ENCODE assay signal across 4 fruit fly cellular contexts in the genomic region with DNA sequence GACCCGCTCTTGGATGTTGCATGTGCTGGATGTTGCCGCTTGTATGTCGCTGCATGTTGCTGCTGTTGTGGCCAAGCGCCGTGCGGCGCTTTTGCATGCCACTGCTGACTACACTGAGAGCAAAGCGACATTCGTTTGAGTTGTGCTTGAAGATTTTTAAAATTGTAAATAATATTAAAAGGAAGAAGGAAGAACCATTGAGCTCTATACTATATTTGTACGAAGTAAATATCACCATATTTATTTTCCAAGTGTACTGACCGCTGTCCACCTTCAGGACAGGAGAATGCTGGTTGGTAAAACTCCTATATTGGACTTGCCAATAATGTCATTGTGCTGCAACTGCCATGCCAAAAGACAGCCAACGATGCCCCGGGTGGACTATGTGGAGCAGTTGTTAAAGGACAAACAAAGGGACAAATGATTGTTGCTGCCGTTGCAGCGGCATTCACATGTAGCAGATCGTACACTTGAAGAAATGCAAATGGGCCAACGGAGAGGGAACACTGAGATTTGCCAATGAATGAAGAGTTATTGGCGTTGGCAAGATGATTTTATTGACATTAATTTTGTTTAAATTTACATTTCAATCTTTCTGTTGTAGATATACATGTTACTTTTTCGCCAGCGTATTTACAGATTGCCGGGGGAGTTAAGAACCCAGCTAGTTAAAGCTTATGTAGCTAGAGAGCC.
TF ChIP-seq lines count a peak whose summit lies in the region.

No protein-coding gene starts in this region.

- no peak for TF ChIP-seq CTCF in whole organism, embryonic (GFP tag; optimal IDR thresholded peaks at IDR 0.05; lab: Kevin White, UChicago)

TF ChIP-seq in whole organism, embryonic, 481 proteins besides CTCF, POLR2A, EP300 and RAD21:
- TF ChIP-seq CG7357 (GFP tag; IDR thresholded peaks at IDR 0.05; lab: Robert Waterston, UW) (no peak), cato (GFP tag; optimal IDR thresholded peaks at IDR 0.05; lab: Kevin White, UChicago; ENCODE audit: borderline replicate concordance) (no peak), CG32767 (GFP tag; IDR thresholded peaks at IDR 0.05; lab: Robert Waterston, UW) (0 out of 2 replicates have a peak, but pooled peaks have one; percentile 13), Drgx (GFP tag; IDR thresholded peaks at IDR 0.05; lab: Robert Waterston, UW) (peak; percentile 76)

TF ChIP-seq in whole organism, prepupa, 60 proteins besides CTCF, POLR2A, EP300 and RAD21 (continues in another document):
- no peak for TF ChIP-seq fkh (GFP tag; optimal IDR thresholded peaks at IDR 0.05; lab: Kevin White, UChicago)
- peak; percentile 80 for TF ChIP-seq Eip78C (GFP tag; lab: Kevin White, UChicago)
- TF ChIP-seq Ets96B (tag; optimal IDR thresholded peaks at IDR 0.05; lab: Kevin White, UChicago): peak; percentile 72
- TF ChIP-seq dsx (GFP tag; optimal IDR thresholded peaks at IDR 0.05; lab: Kevin White, UChicago; ENCODE audit: poor library complexity, severe bottlenecking): peak; percentile 79
- peak; percentile 57 for TF ChIP-seq OdsH (GFP tag; optimal IDR thresholded peaks at IDR 0.05; lab: Kevin White, UChicago)
- TF ChIP-seq CG11762 (GFP tag; optimal IDR thresholded peaks at IDR 0.05; lab: Kevin White, UChicago; ENCODE audit: insufficient read depth): peak; percentile 38
- peak; percentile 64 for TF ChIP-seq fd59A (GFP tag; optimal IDR thresholded peaks at IDR 0.05; lab: Kevin White, UChicago)
- peak; percentile 24 for TF ChIP-seq pdm3 (GFP tag; optimal IDR thresholded peaks at IDR 0.05; lab: Kevin White, UChicago)
- TF ChIP-seq CG31627 (GFP tag; optimal IDR thresholded peaks at IDR 0.05; lab: Kevin White, UChicago): no peak
- no peak for TF ChIP-seq vri (GFP tag; optimal IDR thresholded peaks at IDR 0.05; lab: Kevin White, UChicago)
- peak; percentile 81 for TF ChIP-seq Hr4 (GFP tag; optimal IDR thresholded peaks at IDR 0.05; lab: Kevin White, UChicago)
- peak; percentile 11 for TF ChIP-seq cyc (GFP tag; optimal IDR thresholded peaks at IDR 0.05; lab: Kevin White, UChicago)
- TF ChIP-seq CG8632 (GFP tag; optimal IDR thresholded peaks at IDR 0.05; lab: Kevin White, UChicago): peak; percentile 39
- TF ChIP-seq topi (GFP tag; optimal IDR thresholded peaks at IDR 0.05; lab: Kevin White, UChicago): peak; percentile 22
- peak; percentile 74 for TF ChIP-seq Sox14 (GFP tag; optimal IDR thresholded peaks at IDR 0.05; lab: Kevin White, UChicago)
- TF ChIP-seq CG6163 (GFP tag; IDR thresholded peaks at IDR 0.05; lab: Robert Waterston, UW): peak; percentile 75
- peak; percentile 68 for TF ChIP-seq spab (GFP tag; optimal IDR thresholded peaks at IDR 0.05; lab: Kevin White, UChicago)
- TF ChIP-seq CG6808 (GFP tag; optimal IDR thresholded peaks at IDR 0.05; lab: Kevin White, UChicago): peak; percentile 76
- TF ChIP-seq CG11902 (GFP tag; optimal IDR thresholded peaks at IDR 0.05; lab: Kevin White, UChicago): no peak
- peak; percentile 64 for TF ChIP-seq Eip75B (GFP tag; optimal IDR thresholded peaks at IDR 0.05; lab: Kevin White, UChicago)
- peak; percentile 59 to 87 for TF ChIP-seq ss (GFP tag; optimal IDR thresholded peaks at IDR 0.05; lab: Kevin White, UChicago)
- peak; percentile 51 for TF ChIP-seq CG6276 (GFP tag; optimal IDR thresholded peaks at IDR 0.05; lab: Kevin White, UChicago)
- peak; percentile 85 for TF ChIP-seq CG32006 (GFP tag; optimal IDR thresholded peaks at IDR 0.05; lab: Kevin White, UChicago)
- TF ChIP-seq esn (GFP tag; optimal IDR thresholded peaks at IDR 0.05; lab: Kevin White, UChicago): peak; percentile 60
- no peak for TF ChIP-seq Eip93F (GFP tag; optimal IDR thresholded peaks at IDR 0.05; lab: Kevin White, UChicago)

TF ChIP-seq in whole organism, pupa, 21 proteins besides CTCF, POLR2A, EP300 and RAD21:
- peak; percentile 65 for TF ChIP-seq CG15710 (tag; optimal IDR thresholded peaks at IDR 0.05; lab: Kevin White, UChicago)
- TF ChIP-seq EcR (GFP tag; optimal IDR thresholded peaks at IDR 0.05; lab: Kevin White, UChicago): peak; percentile 14
- peak; percentile 45; the same call in 1 of the 2 replicates for TF ChIP-seq rn (GFP tag; IDR thresholded peaks at IDR 0.05; lab: Robert Waterston, UW)
- TF ChIP-seq CG14655 (GFP tag; optimal IDR thresholded peaks at IDR 0.05; lab: Kevin White, UChicago): peak; percentile 84
- TF ChIP-seq CG4496 (GFP tag; IDR thresholded peaks at IDR 0.05; lab: Robert Waterston, UW): peak; percentile 86
- TF ChIP-seq CG8159 (tag; optimal IDR thresholded peaks at IDR 0.05; lab: Kevin White, UChicago): peak; percentile 78
- peak; percentile 75 for TF ChIP-seq CG12605 (GFP tag; IDR thresholded peaks at IDR 0.05; lab: Robert Waterston, UW)
- peak; percentile 51 for TF ChIP-seq CG13204 (GFP tag; optimal IDR thresholded peaks at IDR 0.05; lab: Kevin White, UChicago)
- peak; percentile 67 for TF ChIP-seq CG32121 (GFP tag; IDR thresholded peaks at IDR 0.05; lab: Robert Waterston, UW)
- peak; percentile 46 for TF ChIP-seq gl (tag; optimal IDR thresholded peaks at IDR 0.05; lab: Kevin White, UChicago)
- peak; percentile 60 for TF ChIP-seq CG17806 (tag; optimal IDR thresholded peaks at IDR 0.05; lab: Kevin White, UChicago)
- peak; percentile 74 for TF ChIP-seq CG34367 (tag; optimal IDR thresholded peaks at IDR 0.05; lab: Kevin White, UChicago)
- no peak for TF ChIP-seq CG10348 (GFP tag; IDR thresholded peaks at IDR 0.05; lab: Robert Waterston, UW)
- TF ChIP-seq Ets98B (GFP tag; IDR thresholded peaks at IDR 0.05; lab: Robert Waterston, UW): peak; percentile 82
- TF ChIP-seq CG9948 (tag; optimal IDR thresholded peaks at IDR 0.05; lab: Kevin White, UChicago): peak; percentile 70
- peak; percentile 76 for TF ChIP-seq Pif1B (GFP tag; optimal IDR thresholded peaks at IDR 0.05; lab: Kevin White, UChicago)
- TF ChIP-seq D1 (tag; optimal IDR thresholded peaks at IDR 0.05; lab: Kevin White, UChicago): peak; percentile 57
- peak; percentile 66 for TF ChIP-seq Pif1A (GFP tag; optimal IDR thresholded peaks at IDR 0.05; lab: Kevin White, UChicago)
- no peak for TF ChIP-seq Snoo (tag; optimal IDR thresholded peaks at IDR 0.05; lab: Kevin White, UChicago)
- peak; percentile 75 for TF ChIP-seq CG8301 (tag; optimal IDR thresholded peaks at IDR 0.05; lab: Kevin White, UChicago)
- TF ChIP-seq fd96Ca (GFP tag; IDR thresholded peaks at IDR 0.05; lab: Robert Waterston, UW): peak; percentile 79; the same call in 2 of the 3 replicates

TF ChIP-seq in whole organism, wandering third instar larva, 38 proteins besides CTCF, POLR2A, EP300 and RAD21:
- no peak for TF ChIP-seq dsf (GFP tag; optimal IDR thresholded peaks at IDR 0.05; lab: Kevin White, UChicago; ENCODE audit: borderline replicate concordance)
- TF ChIP-seq woc (GFP tag; optimal IDR thresholded peaks at IDR 0.05; lab: Kevin White, UChicago): peak; percentile 21
- TF ChIP-seq foxo (GFP tag; optimal IDR thresholded peaks at IDR 0.05; lab: Kevin White, UChicago): peak in 1 of 2 experiments; percentile 29
- no peak for TF ChIP-seq Sp1 (GFP tag; optimal IDR thresholded peaks at IDR 0.05; lab: Kevin White, UChicago)
- peak; percentile 33 for TF ChIP-seq HLH106 (tag; optimal IDR thresholded peaks at IDR 0.05; lab: Kevin White, UChicago)
- no peak for TF ChIP-seq lola (GFP tag; optimal IDR thresholded peaks at IDR 0.05; lab: Kevin White, UChicago)
- TF ChIP-seq rgr (GFP tag; optimal IDR thresholded peaks at IDR 0.05; lab: Kevin White, UChicago): no peak
- TF ChIP-seq fru (GFP tag; optimal IDR thresholded peaks at IDR 0.05; lab: Kevin White, UChicago): peak; percentile 37
- TF ChIP-seq Mio (GFP tag; optimal IDR thresholded peaks at IDR 0.05; lab: Kevin White, UChicago): no peak
- no peak for TF ChIP-seq Hnf4 (GFP tag; optimal IDR thresholded peaks at IDR 0.05; lab: Kevin White, UChicago)
- TF ChIP-seq Dfd (GFP tag; optimal IDR thresholded peaks at IDR 0.05; lab: Kevin White, UChicago): no peak
- TF ChIP-seq brk (GFP tag; optimal IDR thresholded peaks at IDR 0.05; lab: Kevin White, UChicago): no peak
- TF ChIP-seq br (GFP tag; optimal IDR thresholded peaks at IDR 0.05; lab: Kevin White, UChicago): peak; percentile 13
- TF ChIP-seq dmrt93B (GFP tag; optimal IDR thresholded peaks at IDR 0.05; lab: Kevin White, UChicago): peak; percentile 10
- TF ChIP-seq h (GFP tag; optimal IDR thresholded peaks at IDR 0.05; lab: Kevin White, UChicago): no peak
- no peak for TF ChIP-seq GATAd (GFP tag; optimal IDR thresholded peaks at IDR 0.05; lab: Kevin White, UChicago)
- no peak for TF ChIP-seq CG32264 (GFP tag; optimal IDR thresholded peaks at IDR 0.05; lab: Kevin White, UChicago)
- no peak for TF ChIP-seq Dif (GFP tag; optimal IDR thresholded peaks at IDR 0.05; lab: Kevin White, UChicago; ENCODE audit: partially characterized antibody)
- TF ChIP-seq Hr83 (GFP tag; optimal IDR thresholded peaks at IDR 0.05; lab: Kevin White, UChicago; ENCODE audit: poor library complexity, severe bottlenecking): no peak
- no peak for TF ChIP-seq usp (GFP tag; optimal IDR thresholded peaks at IDR 0.05; lab: Kevin White, UChicago)
- TF ChIP-seq N (GFP tag; optimal IDR thresholded peaks at IDR 0.05; lab: Kevin White, UChicago): no peak
- no peak for TF ChIP-seq pan (optimal IDR thresholded peaks at IDR 0.05; lab: Kevin White, UChicago)
- TF ChIP-seq Rel (GFP tag; optimal IDR thresholded peaks at IDR 0.05; lab: Kevin White, UChicago): no peak
- TF ChIP-seq Rel (tag; optimal IDR thresholded peaks at IDR 0.05; lab: Kevin White, UChicago): no peak
- TF ChIP-seq CrebA (GFP tag; optimal IDR thresholded peaks at IDR 0.05; lab: Kevin White, UChicago; ENCODE audit: borderline replicate concordance): no peak
- no peak for TF ChIP-seq Hr78 (GFP tag; optimal IDR thresholded peaks at IDR 0.05; lab: Kevin White, UChicago)
